Worm (Caenorhabditis elegans) whole organism, young adult: ENCODE data around the gene K08D12.8.

ENCODE experiments used
- B0035.1 ChIP-seq: sonication (generic microtip); optimal IDR thresholded peaks from 2 replicates; lab custom pipeline; 2016; ENCODE audit warnings: missing genetic modification characterization, mild to moderate bottlenecking, missing compliant biosample characterization, missing genotype, missing genetic modification reagents
- F10E7.11 ChIP-seq: sonication (generic microtip); optimal IDR thresholded peaks from 2 replicates; lab custom pipeline; 2017; ENCODE audit warnings: mild to moderate bottlenecking, missing genetic modification characterization, moderate library complexity, missing compliant biosample characterization
- F23B12.7 ChIP-seq: sonication (generic microtip); optimal IDR thresholded peaks from 2 replicates; lab custom pipeline; 2017; ENCODE audit warnings: missing genetic modification characterization, mild to moderate bottlenecking, missing compliant biosample characterization, antibody characterized with exemption, moderate library complexity; ENCODE audit not compliant: insufficient read depth
- F37B4.10 ChIP-seq: fragments of 200-800 bp; sonication (Bioruptor generic); IDR thresholded peaks from 2 replicates; pipeline ENCODE4 v1.3.6; 2022; ENCODE audit warnings: missing genetic modification characterization, missing compliant biosample characterization
- F52B5.7 ChIP-seq: sonication (generic microtip); optimal IDR thresholded peaks from 2 replicates; lab custom pipeline; 2016; ENCODE audit warnings: mild to moderate bottlenecking, missing genetic modification characterization, missing compliant biosample characterization
- F57A8.1 ChIP-seq: fragments of 200-800 bp; sonication (Bioruptor generic); optimal IDR thresholded peaks from 2 replicates; lab custom pipeline; 2018; ENCODE audit warnings: mild to moderate bottlenecking, missing genetic modification characterization, moderate library complexity, missing compliant biosample characterization
- Y53F4B.3 ChIP-seq: fragments of 200-800 bp; sonication (Bioruptor generic); IDR thresholded peaks from 2 replicates; pipeline ENCODE4 v1.3.6; 2022; ENCODE audit warnings: missing genetic modification reagents, missing genetic modification characterization, missing compliant biosample characterization
- Y53G8AR.9 ChIP-seq: fragments of 200-800 bp; sonication (Bioruptor generic); conservative IDR thresholded peaks from 2 replicates; pipeline ENCODE4 v1.3.6; 2022; ENCODE audit warnings: missing genetic modification reagents, missing genetic modification characterization, missing compliant biosample characterization
- Y95B8A.8 ChIP-seq: fragments of 200-800 bp; sonication (Bioruptor generic); IDR thresholded peaks from 2 replicates; pipeline ENCODE4 v1.3.6; 2022; ENCODE audit warnings: missing genetic modification reagents, missing genetic modification characterization, missing compliant biosample characterization
- ZK185.1 ChIP-seq: sonication (generic microtip); optimal IDR thresholded peaks from 2 replicates; lab custom pipeline; 2016; ENCODE audit warnings: mild to moderate bottlenecking, missing genetic modification characterization, missing compliant biosample characterization; ENCODE audit not compliant: poor library complexity, severe bottlenecking
- aptf-3 ChIP-seq: fragments of 200-800 bp; sonication (Bioruptor generic); IDR thresholded peaks from 2 replicates; pipeline ENCODE4 v1.3.6; 2022; ENCODE audit warnings: missing genetic modification characterization, missing compliant biosample characterization
- athp-1 ChIP-seq: sonication (generic microtip); optimal IDR thresholded peaks from 2 replicates; lab custom pipeline; 2017; ENCODE audit warnings: mild to moderate bottlenecking, missing genetic modification characterization, missing compliant biosample characterization
- bed-1 ChIP-seq: fragments of 200-800 bp; sonication (Bioruptor generic); IDR thresholded peaks from 2 replicates; pipeline ENCODE4 v1.3.6; 2022; ENCODE audit warnings: missing genetic modification reagents, missing genetic modification characterization, missing compliant biosample characterization
- cebp-1 ChIP-seq, 2 experiments: fragments of 200-800 bp in 1 of 2; sonication (Bioruptor generic) in 1 of 2; sonication (generic microtip) in 1 of 2; IDR thresholded peaks in 1 of 2; optimal IDR thresholded peaks in 1 of 2; 2 replicates each; pipeline versions ENCODE4 v1.3.6 to Lab custom; 2017 to 2022; ENCODE audit warnings: missing compliant biosample characterization in 2 of 2, missing genetic modification characterization in 2 of 2, mild to moderate bottlenecking in 1 of 2, missing genetic modification reagents in 1 of 2, moderate library complexity in 1 of 2
- ceh-40 ChIP-seq: fragments of 200-800 bp; sonication (Bioruptor generic); IDR thresholded peaks from 2 replicates; pipeline ENCODE4 v1.3.6; 2022; ENCODE audit warnings: missing genetic modification characterization, missing compliant biosample characterization
- ceh-79 ChIP-seq: sonication (generic microtip); optimal IDR thresholded peaks from 2 replicates; lab custom pipeline; 2017; ENCODE audit warnings: mild to moderate bottlenecking, missing genetic modification characterization, missing compliant biosample characterization
- chd-7 ChIP-seq: sonication (generic microtip); optimal IDR thresholded peaks from 2 replicates; lab custom pipeline; 2016; ENCODE audit warnings: mild to moderate bottlenecking, missing genetic modification characterization, moderate library complexity, missing compliant biosample characterization
- dpff-1 ChIP-seq: sonication (generic microtip); optimal IDR thresholded peaks from 2 replicates; lab custom pipeline; 2017; ENCODE audit warnings: mild to moderate bottlenecking, missing genetic modification characterization, missing compliant biosample characterization
- ekl-4 ChIP-seq: fragments of 200-800 bp; sonication (Bioruptor generic); IDR thresholded peaks from 2 replicates; pipeline ENCODE4 v1.3.6; 2022; ENCODE audit warnings: missing genetic modification reagents, missing genetic modification characterization, missing compliant biosample characterization
- hmg-1.2 ChIP-seq: fragments of 200-800 bp; sonication (Bioruptor generic); IDR thresholded peaks from 2 replicates; pipeline ENCODE4 v1.3.6; 2022; ENCODE audit warnings: missing genetic modification reagents, missing genetic modification characterization, missing compliant biosample characterization
- hrde-1 ChIP-seq: sonication (generic microtip); optimal IDR thresholded peaks from 2 replicates; lab custom pipeline; 2016; ENCODE audit warnings: missing genetic modification characterization, mild to moderate bottlenecking, missing compliant biosample characterization, moderate library complexity, missing genotype, missing genetic modification reagents, borderline replicate concordance
- hsf-1 ChIP-seq: fragments of 200-800 bp; sonication (Bioruptor generic); IDR thresholded peaks from 2 replicates; pipeline ENCODE4 v1.3.6; 2022; ENCODE audit warnings: missing genetic modification reagents, missing genetic modification characterization, missing compliant biosample characterization
- let-526 ChIP-seq: fragments of 200-800 bp; sonication (Bioruptor generic); IDR thresholded peaks from 2 replicates; pipeline ENCODE4 v1.3.6; 2022; ENCODE audit warnings: missing genetic modification reagents, missing genetic modification characterization, missing compliant biosample characterization
- let-607 ChIP-seq, 2 experiments: fragments of 200-800 bp in 1 of 2; sonication (Bioruptor generic) in 1 of 2; sonication (generic microtip) in 1 of 2; optimal IDR thresholded peaks; 2 replicates each; lab custom pipeline; 2016 to 2018; ENCODE audit warnings: mild to moderate bottlenecking in 2 of 2, missing compliant biosample characterization in 2 of 2, missing genetic modification characterization in 2 of 2, moderate library complexity in 2 of 2, missing genotype in 1 of 2
- lin-26 ChIP-seq: fragments of 200-800 bp; sonication (Bioruptor generic); IDR thresholded peaks from 2 replicates; pipeline ENCODE4 v1.3.6; 2022; ENCODE audit warnings: missing genetic modification reagents, missing genetic modification characterization, missing compliant biosample characterization
- lin-35 ChIP-seq, 3 experiments: fragments of 150-350 bp in 2 of 3; sonication (generic microtip) in 1 of 3; optimal IDR thresholded peaks; 2 replicates each; lab custom pipeline; 2014 to 2018; ENCODE audit warnings: missing biosample characterization in 3 of 3, missing genetic modification characterization in 3 of 3, missing genetic modification reagents in 3 of 3
- lin-40 ChIP-seq: sonication (generic microtip); optimal IDR thresholded peaks from 2 replicates; lab custom pipeline; 2016; ENCODE audit warnings: missing genetic modification characterization, mild to moderate bottlenecking, missing compliant biosample characterization, missing genotype, missing genetic modification reagents
- lin-54 ChIP-seq: fragments of 200-800 bp; sonication (Bioruptor generic); optimal IDR thresholded peaks from 2 replicates; lab custom pipeline; 2018; ENCODE audit warnings: mild to moderate bottlenecking, missing genetic modification characterization, missing compliant biosample characterization
- lir-1 ChIP-seq: fragments of 200-800 bp; sonication (Bioruptor generic); conservative IDR thresholded peaks from 2 replicates; pipeline ENCODE4 v1.3.6; 2022; ENCODE audit warnings: missing genetic modification reagents, missing genetic modification characterization, missing compliant biosample characterization
- lsl-1 ChIP-seq: fragments of 200-800 bp; sonication (Bioruptor generic); optimal IDR thresholded peaks from 2 replicates; lab custom pipeline; 2018; ENCODE audit warnings: mild to moderate bottlenecking, missing genetic modification characterization, moderate library complexity, missing compliant biosample characterization
- madf-6 ChIP-seq: fragments of 200-800 bp; sonication (Bioruptor generic); IDR thresholded peaks from 2 replicates; pipeline ENCODE4 v1.3.6; 2022; ENCODE audit warnings: missing genetic modification reagents, missing genetic modification characterization, missing compliant biosample characterization
- nfyb-1 ChIP-seq: fragments of 200-800 bp; sonication (Bioruptor generic); IDR thresholded peaks from 2 replicates; pipeline ENCODE4 v1.3.6; 2022; ENCODE audit warnings: missing genetic modification reagents, missing genetic modification characterization, missing compliant biosample characterization
- nhr-179 ChIP-seq: sonication (generic microtip); optimal IDR thresholded peaks from 2 replicates; lab custom pipeline; 2016; ENCODE audit warnings: mild to moderate bottlenecking, missing genetic modification characterization, missing compliant biosample characterization
- nhr-27 ChIP-seq: fragments of 200-800 bp; sonication (Bioruptor generic); optimal IDR thresholded peaks from 2 replicates; lab custom pipeline; 2018; ENCODE audit warnings: mild to moderate bottlenecking, missing genetic modification characterization, moderate library complexity, missing compliant biosample characterization
- nhr-80 ChIP-seq: sonication (generic microtip); optimal IDR thresholded peaks from 2 replicates; lab custom pipeline; 2016; ENCODE audit warnings: missing genetic modification characterization, missing compliant biosample characterization
- pbrm-1 ChIP-seq: fragments of 200-800 bp; sonication (Bioruptor generic); IDR thresholded peaks from 2 replicates; pipeline ENCODE4 v1.3.6; 2022; ENCODE audit warnings: missing genetic modification reagents, missing genetic modification characterization, missing compliant biosample characterization
- pha-4 ChIP-seq: fragments of 150-350 bp; sonication (generic microtip); optimal IDR thresholded peaks from 2 replicates; lab custom pipeline; 2014; ENCODE audit warnings: missing biosample characterization, missing genetic modification reagents, missing genetic modification characterization
- snpc-3.4 ChIP-seq: sonication (generic microtip); optimal IDR thresholded peaks from 2 replicates; lab custom pipeline; 2017; ENCODE audit warnings: missing genetic modification characterization, mild to moderate bottlenecking, missing compliant biosample characterization, antibody characterized with exemption, moderate library complexity, missing genotype, missing genetic modification reagents
- snpc-4 ChIP-seq, 5 experiments: fragments of 150-350 bp in 1 of 5; sonication (generic microtip) in 4 of 5; optimal IDR thresholded peaks; 2 replicates each; lab custom pipeline; 2014 to 2018; ENCODE audit warnings: missing genetic modification characterization in 5 of 5, missing biosample characterization in 3 of 5, antibody characterized with exemption in 2 of 5, mild to moderate bottlenecking in 2 of 5, missing compliant biosample characterization in 2 of 5, missing genotype in 2 of 5, moderate library complexity in 2 of 5, missing genetic modification reagents in 1 of 5
- somi-1 ChIP-seq: fragments of 200-800 bp; sonication (Bioruptor generic); optimal IDR thresholded peaks from 2 replicates; lab custom pipeline; 2018; ENCODE audit warnings: mild to moderate bottlenecking, missing genetic modification characterization, missing compliant biosample characterization
- tbp1 ChIP-seq: fragments of 200-800 bp; sonication (Bioruptor generic); optimal IDR thresholded peaks from 2 replicates; lab custom pipeline; 2018; ENCODE audit warnings: mild to moderate bottlenecking, missing genetic modification characterization, missing compliant biosample characterization
- tbx-9 ChIP-seq: sonication (generic microtip); optimal IDR thresholded peaks from 2 replicates; lab custom pipeline; 2016; ENCODE audit warnings: borderline replicate concordance, missing genetic modification characterization, inconsistent platforms, missing compliant biosample characterization
- unc-130 ChIP-seq: sonication (generic microtip); optimal IDR thresholded peaks from 2 replicates; lab custom pipeline; 2016; ENCODE audit warnings: missing genetic modification reagents, missing genetic modification characterization, missing compliant biosample characterization
- xnd-1 ChIP-seq: sonication (generic microtip); optimal IDR thresholded peaks from 2 replicates; lab custom pipeline; 2016; ENCODE audit warnings: missing genotype, missing genetic modification reagents, missing genetic modification characterization, missing compliant biosample characterization
- ztf-18 ChIP-seq: sonication (generic microtip); optimal IDR thresholded peaks from 2 replicates; lab custom pipeline; 2016; ENCODE audit warnings: missing genotype, mild to moderate bottlenecking, missing genetic modification characterization, missing compliant biosample characterization
- ztf-3 ChIP-seq: fragments of 200-800 bp; sonication (Bioruptor generic); optimal IDR thresholded peaks from 2 replicates; lab custom pipeline; 2018; ENCODE audit warnings: mild to moderate bottlenecking, missing genetic modification characterization, missing compliant biosample characterization

The K08D12.8 gene

ce11 chrIV:1708426-1708826 is 17.6 kb upstream of the K08D12.8 start:
- TF ChIP-seq ceh-79 (tag; lab: Kevin White, UChicago) (no peak), hmg-1.2 (peak; percentile 40), lir-1 (no peak), lsl-1 (GFP tag; lab: Kevin White, UChicago) (no peak), nfyb-1 (GFP tag; lab: Robert Waterston, UW) (peak; percentile 61; the same call in 1 of the 2 replicates), dpff-1 (tag; lab: Kevin White, UChicago) (no peak), lin-35 (GFP tag; optimal IDR thresholded peaks at IDR 0.05; lab: Kevin White, UChicago) (no peak), pbrm-1 (GFP tag; lab: Robert Waterston, UW) (0 out of 2 replicates have a peak, but pooled peaks have one; percentile 6), lin-40 (tag; lab: Kevin White, UChicago) (peak; percentile 5), tbp1 (GFP tag; lab: Kevin White, UChicago) (peak; percentile 50), aptf-3 (GFP tag; lab: Robert Waterston, UW) (0 out of 2 replicates have a peak, but pooled peaks have one; percentile 16), snpc-4 (GFP tag; optimal IDR thresholded peaks at IDR 0.05; lab: Kevin White, UChicago) (peak; percentile 16), snpc-4 (tag; optimal IDR thresholded peaks at IDR 0.05; lab: Kevin White, UChicago) (no peak), let-526 (GFP tag; lab: Robert Waterston, UW) (no peak), snpc-3.4 (peak; percentile 15), pha-4 (tag; lab: Kevin White, UChicago) (no peak), unc-130 (GFP tag; lab: Kevin White, UChicago) (peak; percentile 20), somi-1 (GFP tag; lab: Kevin White, UChicago) (no peak), F23B12.7 (tag; lab: Kevin White, UChicago) (no peak), chd-7 (tag; lab: Kevin White, UChicago) (peak; percentile 35), lin-54 (peak; percentile 55), lin-26 (GFP tag; lab: Robert Waterston, UW) (peak; percentile 64; the same call in 1 of the 2 replicates), madf-6 (peak; percentile 54), xnd-1 (tag; lab: Kevin White, UChicago) (no peak), F37B4.10 (no peak), hrde-1 (tag; lab: Kevin White, UChicago) (peak; percentile 70), F57A8.1 (GFP tag; lab: Kevin White, UChicago) (no peak), F10E7.11 (tag; lab: Kevin White, UChicago) (peak; percentile 15), let-607 (tag; optimal IDR thresholded peaks at IDR 0.05; lab: Kevin White, UChicago) (no peak), athp-1 (peak; percentile 60), Y53G8AR.9 (GFP tag; lab: Robert Waterston, UW) (0 out of 2 replicates have a peak, but pooled peaks have one; percentile 65), nhr-80 (tag; lab: Kevin White, UChicago) (no peak), tbx-9 (tag; lab: Kevin White, UChicago) (no peak), hsf-1 (GFP tag; lab: Robert Waterston, UW) (peak; percentile 67), ztf-3 (GFP tag; lab: Kevin White, UChicago) (no peak), ekl-4 (GFP tag; lab: Robert Waterston, UW) (peak; percentile 76), bed-1 (GFP tag; lab: Robert Waterston, UW) (no peak), Y53F4B.3 (no peak), ZK185.1 (tag; lab: Kevin White, UChicago) (no peak), F52B5.7 (tag; lab: Kevin White, UChicago) (peak; percentile 52), Y95B8A.8 (peak; percentile 61; the same call in 1 of the 2 replicates), ztf-18 (tag; lab: Kevin White, UChicago) (no peak), nhr-27 (tag; lab: Kevin White, UChicago) (no peak), nhr-179 (tag; lab: Kevin White, UChicago) (no peak), ceh-40 (GFP tag; lab: Robert Waterston, UW) (no peak), cebp-1 (GFP tag; IDR thresholded peaks at IDR 0.05; lab: Robert Waterston, UW) (no peak), cebp-1 (tag; optimal IDR thresholded peaks at IDR 0.05; lab: Kevin White, UChicago) (peak; percentile 48), B0035.1 (no peak)
